Worm (Caenorhabditis elegans): ENCODE data around the gene C04G6.6.

The C04G6.6 gene

DNA sequence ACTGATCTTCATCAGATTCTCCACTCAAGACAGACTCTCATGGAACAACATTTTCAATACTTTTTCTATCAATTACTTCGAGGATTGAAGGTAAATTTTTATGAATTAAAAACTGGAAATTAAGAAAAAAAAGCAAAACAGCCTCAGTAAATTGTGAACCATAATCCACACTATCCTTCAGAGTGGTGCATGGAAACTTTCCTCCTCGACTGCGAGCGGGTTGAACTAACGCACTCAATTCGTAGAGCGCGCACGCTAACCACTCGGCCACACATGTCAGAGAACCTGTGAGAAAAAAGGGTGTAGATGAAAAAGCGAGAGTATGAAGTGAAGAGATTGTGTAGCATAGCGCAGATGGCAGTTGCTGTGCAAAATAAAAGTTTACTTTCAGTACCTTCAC lies 5.5 kb upstream of the C04G6.6 start:
- peak; percentile 19 for TF ChIP-seq ztf-4 (tag; optimal IDR thresholded peaks at IDR 0.05)
- TF ChIP-seq ceh-9 (tag; optimal IDR thresholded peaks at IDR 0.05): no peak
- TF ChIP-seq ceh-16 (tag; optimal IDR thresholded peaks at IDR 0.05): no peak
- TF ChIP-seq lin-39 (tag; optimal IDR thresholded peaks at IDR 0.05): peak; percentile 41
- no peak for TF ChIP-seq nhr-28 (tag; optimal IDR thresholded peaks at IDR 0.05)
- no peak for TF ChIP-seq unc-62 (GFP tag; optimal IDR thresholded peaks at IDR 0.05)
- no peak for TF ChIP-seq mml-1 (tag; optimal IDR thresholded peaks at IDR 0.05)
- TF ChIP-seq snpc-4 (tag; optimal IDR thresholded peaks at IDR 0.05): peak; percentile 21
- TF ChIP-seq elt-2 (tag; optimal IDR thresholded peaks at IDR 0.05): peak; percentile 80
- no peak for TF ChIP-seq nhr-11 (tag; optimal IDR thresholded peaks at IDR 0.05)
- TF ChIP-seq nhr-43 (tag; optimal IDR thresholded peaks at IDR 0.05; ENCODE audit: poor library complexity, severe bottlenecking): peak; percentile 87
- no peak for TF ChIP-seq pqm-1 (tag; optimal IDR thresholded peaks at IDR 0.05)
- TF ChIP-seq eor-1 (tag; optimal IDR thresholded peaks at IDR 0.05): no peak
- peak; percentile 78 for TF ChIP-seq nfya-1 (tag; optimal IDR thresholded peaks at IDR 0.05; ENCODE audit: insufficient read depth)
- TF ChIP-seq ceh-82 (tag; optimal IDR thresholded peaks at IDR 0.05): no peak
- TF ChIP-seq lin-15B (tag; optimal IDR thresholded peaks at IDR 0.05): peak; percentile 6
- TF ChIP-seq sea-2 (GFP tag; optimal IDR thresholded peaks at IDR 0.05): no peak
- TF ChIP-seq unc-39 (tag; optimal IDR thresholded peaks at IDR 0.05): no peak
- peak; percentile 69 for TF ChIP-seq nhr-23 (tag; optimal IDR thresholded peaks at IDR 0.05)
- TF ChIP-seq nhr-12 (tag; optimal IDR thresholded peaks at IDR 0.05): no peak
- no peak for TF ChIP-seq ceh-28 (tag; optimal IDR thresholded peaks at IDR 0.05)
- TF ChIP-seq nhr-237 (tag; optimal IDR thresholded peaks at IDR 0.05): no peak
- peak; percentile 67 for TF ChIP-seq egl-27 (tag; optimal IDR thresholded peaks at IDR 0.05)
- no peak for TF ChIP-seq egl-5 (tag; optimal IDR thresholded peaks at IDR 0.05)
- peak; percentile 34 for TF ChIP-seq nhr-77 (tag; optimal IDR thresholded peaks at IDR 0.05)
- TF ChIP-seq fos-1 (tag; optimal IDR thresholded peaks at IDR 0.05): no peak
- TF ChIP-seq elt-1 (tag; optimal IDR thresholded peaks at IDR 0.05): no peak
- TF ChIP-seq lsy-12 (tag; optimal IDR thresholded peaks at IDR 0.05): peak; percentile 78
- peak; percentile 83 for TF ChIP-seq hmg-11 (tag; optimal IDR thresholded peaks at IDR 0.05)
- TF ChIP-seq mdl-1 (tag; optimal IDR thresholded peaks at IDR 0.05): no peak
- TF ChIP-seq ztf-11 (tag; optimal IDR thresholded peaks at IDR 0.05): no peak
- no peak for TF ChIP-seq ZK546.5 (tag; optimal IDR thresholded peaks at IDR 0.05)
- TF ChIP-seq daf-12 (tag; optimal IDR thresholded peaks at IDR 0.05): no peak
- TF ChIP-seq R02D3.7 (tag; optimal IDR thresholded peaks at IDR 0.05): no peak
- TF ChIP-seq zag-1 (tag; optimal IDR thresholded peaks at IDR 0.05): peak; percentile 4
- peak; percentile 75 for TF ChIP-seq tbx-2 (tag; optimal IDR thresholded peaks at IDR 0.05)
- no peak for TF ChIP-seq skn-1 (tag; optimal IDR thresholded peaks at IDR 0.05)
- peak; percentile 20 for TF ChIP-seq ama-1 (optimal IDR thresholded peaks at IDR 0.05)
- TF ChIP-seq nhr-67 (tag; optimal IDR thresholded peaks at IDR 0.05): no peak
- no peak for TF ChIP-seq nhr-25 (tag; optimal IDR thresholded peaks at IDR 0.05)
- TF ChIP-seq fkh-10 (GFP tag; optimal IDR thresholded peaks at IDR 0.05): no peak
- TF ChIP-seq fkh-2 (tag; optimal IDR thresholded peaks at IDR 0.05): no peak
- peak in 1 of 3 experiments; percentile 48 for TF ChIP-seq elt-3 (tag; optimal IDR thresholded peaks at IDR 0.05)
- TF ChIP-seq pha-4 (tag; optimal IDR thresholded peaks at IDR 0.05): peak; percentile 78
- TF ChIP-seq jun-1 (tag; optimal IDR thresholded peaks at IDR 0.05): peak; percentile 11
- peak; percentile 68 for TF ChIP-seq aly-2 (tag; optimal IDR thresholded peaks at IDR 0.05)
- TF ChIP-seq nhr-76 (tag; optimal IDR thresholded peaks at IDR 0.05): no peak
